Worm (Caenorhabditis elegans) whole organism, L4 larva: ENCODE data around the gene aldo-2.

Experiments
- F37D6.2 ChIP-seq: sonication (generic microtip); optimal IDR thresholded peaks from 2 replicates; lab custom pipeline; 2016; ENCODE audit warnings: mild to moderate bottlenecking, missing genetic modification characterization, missing compliant biosample characterization
- F49E8.2 ChIP-seq: sonication (generic microtip); optimal IDR thresholded peaks from 2 replicates; lab custom pipeline; 2016; ENCODE audit warnings: missing compliant biosample characterization, mild to moderate bottlenecking, missing genetic modification characterization, borderline replicate concordance
- T26A8.4 ChIP-seq: fragments of 200-800 bp; sonication (Bioruptor generic); IDR thresholded peaks from 2 replicates; pipeline ENCODE4 v1.3.6; 2022; ENCODE audit warnings: missing genetic modification characterization, missing compliant biosample characterization
- Y75B8A.6 ChIP-seq: fragments of 200-800 bp; sonication (Bioruptor generic); IDR thresholded peaks from 2 replicates; pipeline ENCODE4 v1.3.6; 2022; ENCODE audit warnings: missing genetic modification reagents, missing genetic modification characterization, missing compliant biosample characterization
- ZK337.2 ChIP-seq: fragments of 200-800 bp; sonication (Bioruptor generic); IDR thresholded peaks from 2 replicates; pipeline ENCODE4 v1.3.6; 2022; ENCODE audit warnings: missing genetic modification reagents, missing genetic modification characterization, missing compliant biosample characterization
- ZK546.5 ChIP-seq, 2 experiments: sonication (generic microtip); optimal IDR thresholded peaks; 2 replicates each; lab custom pipeline; 2017; ENCODE audit warnings: missing biosample characterization in 2 of 2, missing genetic modification characterization in 2 of 2
- aha-1 ChIP-seq: fragments of 150-350 bp; peaks from one replicate; lab custom pipeline; 2014; ENCODE audit warnings: missing biosample characterization, missing genetic modification characterization
- ceh-32 ChIP-seq: sonication (generic microtip); optimal IDR thresholded peaks from 2 replicates; lab custom pipeline; 2016; ENCODE audit warnings: mild to moderate bottlenecking, missing genetic modification characterization, missing compliant biosample characterization; ENCODE audit not compliant: poor library complexity
- daf-16 ChIP-seq, 3 experiments: sonication (generic microtip); optimal IDR thresholded peaks; 2 replicates each; lab custom pipeline; 2016 to 2017; ENCODE audit warnings: missing genetic modification characterization in 3 of 3, missing genetic modification reagents in 3 of 3, mild to moderate bottlenecking in 2 of 3, missing compliant biosample characterization in 2 of 3, missing biosample characterization in 1 of 3, moderate library complexity in 1 of 3
- dmd-6 ChIP-seq: fragments of 200-800 bp; sonication (Bioruptor generic); IDR thresholded peaks from 2 replicates; pipeline ENCODE4 v1.3.6; 2022; ENCODE audit warnings: missing genetic modification reagents, missing genetic modification characterization, missing compliant biosample characterization
- dmd-9 ChIP-seq: fragments of 200-800 bp; sonication (Bioruptor generic); IDR thresholded peaks from 2 replicates; pipeline ENCODE4 v1.3.6; 2022; ENCODE audit warnings: missing genetic modification reagents, missing genetic modification characterization, missing compliant biosample characterization
- dve-1 ChIP-seq: sonication (generic microtip); optimal IDR thresholded peaks from 2 replicates; lab custom pipeline; 2017; ENCODE audit warnings: antibody characterized with exemption, mild to moderate bottlenecking, missing genetic modification characterization, missing compliant biosample characterization; ENCODE audit not compliant: insufficient read depth
- fos-1 ChIP-seq: fragments of 150-350 bp; optimal IDR thresholded peaks from 2 replicates; lab custom pipeline; 2014; ENCODE audit warnings: missing biosample characterization, missing genetic modification characterization
- hlh-11 ChIP-seq: fragments of 200-800 bp; sonication (Bioruptor generic); optimal IDR thresholded peaks from 2 replicates; lab custom pipeline; 2018; ENCODE audit warnings: mild to moderate bottlenecking, missing genetic modification characterization, missing compliant biosample characterization
- hlh-30 ChIP-seq: sonication (generic microtip); optimal IDR thresholded peaks from 2 replicates; lab custom pipeline; 2017; ENCODE audit warnings: antibody characterized with exemption, mild to moderate bottlenecking, missing genetic modification characterization, missing compliant biosample characterization; ENCODE audit not compliant: insufficient read depth
- jun-1 ChIP-seq: fragments of 150-350 bp; optimal IDR thresholded peaks from 2 replicates; lab custom pipeline; 2014; ENCODE audit warnings: missing biosample characterization, missing genetic modification reagents, missing genetic modification characterization
- lin-15B ChIP-seq: fragments of 150-350 bp; sonication (generic microtip); optimal IDR thresholded peaks from 3 replicates; lab custom pipeline; 2014; ENCODE audit warnings: missing biosample characterization, missing genetic modification characterization
- lir-3 ChIP-seq: sonication (generic microtip); optimal IDR thresholded peaks from 2 replicates; lab custom pipeline; 2016; ENCODE audit warnings: mild to moderate bottlenecking, missing genetic modification characterization, missing compliant biosample characterization
- lsy-2 ChIP-seq, 2 experiments: fragments of 150-350 bp in 1 of 2; sonication (generic microtip) in 1 of 2; optimal IDR thresholded peaks; 2 replicates each; lab custom pipeline; 2014 to 2017; ENCODE audit warnings: missing biosample characterization in 2 of 2, missing genetic modification characterization in 2 of 2
- mes-2 ChIP-seq: sonication (generic microtip); optimal IDR thresholded peaks from 2 replicates; lab custom pipeline; 2016; ENCODE audit warnings: missing genotype, mild to moderate bottlenecking, missing genetic modification characterization, missing compliant biosample characterization; ENCODE audit not compliant: poor library complexity, severe bottlenecking
- mxl-2 ChIP-seq: fragments of 200-800 bp; sonication (Bioruptor generic); conservative IDR thresholded peaks from 2 replicates; pipeline ENCODE4 v1.3.6; 2022; ENCODE audit warnings: missing genetic modification reagents, missing genetic modification characterization, missing compliant biosample characterization
- nhr-10 ChIP-seq: fragments of 150-350 bp; optimal IDR thresholded peaks from 2 replicates; lab custom pipeline; 2014; ENCODE audit warnings: missing biosample characterization, missing genetic modification characterization
- nhr-28 ChIP-seq: fragments of 150-350 bp; optimal IDR thresholded peaks from 2 replicates; lab custom pipeline; 2014; ENCODE audit warnings: missing biosample characterization, missing genetic modification characterization
- nhr-6 ChIP-seq: fragments of 150-350 bp; optimal IDR thresholded peaks from 2 replicates; lab custom pipeline; 2014; ENCODE audit warnings: missing biosample characterization, missing genetic modification characterization
- nhr-76 ChIP-seq: fragments of 150-350 bp; optimal IDR thresholded peaks from 2 replicates; lab custom pipeline; 2014; ENCODE audit warnings: missing biosample characterization, missing genetic modification characterization
- pqm-1 ChIP-seq: sonication (generic microtip); optimal IDR thresholded peaks from 2 replicates; lab custom pipeline; 2017; ENCODE audit warnings: missing biosample characterization, missing genetic modification characterization
- sdz-12 ChIP-seq: fragments of 200-800 bp; sonication (Bioruptor generic); optimal IDR thresholded peaks from 2 replicates; lab custom pipeline; 2018; ENCODE audit warnings: mild to moderate bottlenecking, missing genetic modification characterization, missing compliant biosample characterization
- set-16 ChIP-seq: fragments of 200-800 bp; sonication (Bioruptor generic); IDR thresholded peaks from 2 replicates; pipeline ENCODE4 v1.3.6; 2022; ENCODE audit warnings: missing genetic modification reagents, missing genetic modification characterization, missing compliant biosample characterization
- snpc-1.2 ChIP-seq: fragments of 200-800 bp; sonication (Bioruptor generic); IDR thresholded peaks from 2 replicates; pipeline ENCODE4 v1.3.6; 2022; ENCODE audit warnings: missing genetic modification reagents, missing genetic modification characterization, missing compliant biosample characterization
- spr-3 ChIP-seq: fragments of 200-800 bp; sonication (Bioruptor generic); optimal IDR thresholded peaks from 2 replicates; lab custom pipeline; 2018; ENCODE audit warnings: mild to moderate bottlenecking, missing genetic modification characterization, missing compliant biosample characterization
- tra-1 ChIP-seq: fragments of 200-800 bp; sonication (Bioruptor generic); IDR thresholded peaks from 2 replicates; pipeline ENCODE4 v1.3.6; 2022; ENCODE audit warnings: missing genetic modification reagents, missing genetic modification characterization, missing compliant biosample characterization
- zfp-2 ChIP-seq: sonication (generic microtip); optimal IDR thresholded peaks from 2 replicates; lab custom pipeline; 2016; ENCODE audit warnings: mild to moderate bottlenecking, missing genetic modification characterization, missing compliant biosample characterization
- ztf-7 ChIP-seq: fragments of 150-350 bp; optimal IDR thresholded peaks from 2 replicates; lab custom pipeline; 2014; ENCODE audit warnings: missing biosample characterization, missing genetic modification characterization

aldo-2 gene

DNA sequence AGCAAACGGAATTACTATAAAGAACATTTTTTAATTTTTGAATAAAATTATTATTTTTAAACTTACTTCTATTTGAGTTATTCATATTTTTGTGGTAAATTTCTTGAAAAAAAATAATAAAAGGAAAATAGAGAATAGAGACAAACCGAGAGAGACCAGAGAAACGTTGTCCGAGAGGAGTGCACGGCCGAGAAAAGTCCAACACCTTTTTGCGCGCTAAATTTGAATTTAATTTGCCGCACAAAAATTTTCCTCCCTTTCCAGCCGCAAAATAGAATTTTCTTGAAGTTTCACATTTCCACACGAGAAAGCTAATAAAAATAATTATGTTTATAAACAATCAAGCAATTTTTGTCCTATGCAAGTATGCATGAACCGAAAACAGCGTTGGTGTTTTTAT is 4.7 kb downstream of the aldo-2 start, which contains the start of the genes F01F1.11 and F01F1.3 (continued):
- TF ChIP-seq zfp-2 (no peak), dmd-6 (GFP tag; lab: Robert Waterston, UW) (peak; percentile 71), ZK337.2 (peak; percentile 90), T26A8.4 (GFP tag; lab: Robert Waterston, UW) (peak; percentile 50; the same call in 1 of the 2 replicates), lsy-2 (tag; optimal IDR thresholded peaks at IDR 0.05; lab: Kevin White, UChicago) (peak in 1 of 2 experiments; percentile 89), F49E8.2 (tag; lab: Kevin White, UChicago) (peak; percentile 14), mxl-2 (GFP tag; lab: Robert Waterston, UW) (no peak), nhr-6 (tag; lab: Kevin White, UChicago) (peak; percentile 62), lin-15B (no peak), jun-1 (no peak), snpc-1.2 (GFP tag; lab: Robert Waterston, UW) (no peak), nhr-28 (tag; lab: Kevin White, UChicago) (peak; percentile 41), fos-1 (no peak), F37D6.2 (tag; lab: Kevin White, UChicago) (peak; percentile 30), ceh-32 (tag; lab: Kevin White, UChicago) (no peak)

DNA sequence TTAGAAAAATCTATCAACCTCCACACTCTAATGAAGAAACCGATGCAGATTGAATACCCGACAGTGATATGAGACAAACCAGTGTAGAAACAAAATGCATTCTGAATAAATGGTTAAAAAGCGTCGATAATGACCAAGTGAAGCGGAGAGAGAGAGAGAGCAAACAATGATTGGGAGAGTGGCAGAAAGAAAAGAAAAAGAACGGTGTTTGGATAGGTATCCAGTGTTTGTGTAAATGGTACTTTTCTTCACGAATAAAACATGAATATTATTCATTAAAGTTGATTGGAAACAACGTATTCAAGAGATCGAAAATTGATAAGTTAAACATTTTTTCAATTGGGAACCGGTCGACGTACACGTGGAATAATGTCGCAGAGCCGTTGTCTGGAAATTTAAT is 7.0 kb downstream of the aldo-2 start, which contains the start of gene F01F1.15:
Gene F01F1.15, minus strand, starts transcription at position 101 of the 400 bp plus-strand sequence.
- TF ChIP-seq sdz-12 (GFP tag; lab: Kevin White, UChicago) = no peak
- TF ChIP-seq tra-1 = no peak
- no peak for TF ChIP-seq F49E8.2 (tag; lab: Kevin White, UChicago)
- no peak for TF ChIP-seq lir-3

DNA sequence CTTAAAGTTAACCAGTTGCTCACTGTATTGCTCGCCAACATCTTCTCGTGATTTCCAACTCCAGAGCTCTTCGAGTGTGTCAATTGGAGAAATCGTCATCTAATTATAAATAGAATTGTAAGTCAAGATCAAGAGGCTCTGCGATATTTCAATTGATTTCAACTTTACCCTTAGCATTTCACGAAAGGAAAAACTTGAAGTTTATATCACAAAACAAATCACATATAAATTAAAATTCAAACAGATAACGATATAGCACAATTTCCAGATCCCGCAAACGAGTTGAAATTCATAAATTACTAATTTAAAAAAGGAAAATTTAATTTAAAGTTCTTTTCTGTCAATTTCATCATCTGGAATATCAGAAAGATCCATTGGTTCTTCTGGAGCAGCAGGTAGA is 8.0 kb downstream of the aldo-2 start, which contains the start of gene eng-1:
Gene eng-1, minus strand, starts transcription at position 101 of the 400 bp plus-strand sequence.
- TF ChIP-seq spr-3 (GFP tag; lab: Kevin White, UChicago) (no peak), ceh-32 (tag; lab: Kevin White, UChicago) (no peak), aha-1 (tag; lab: Kevin White, UChicago) (peak; percentile 58)

DNA sequence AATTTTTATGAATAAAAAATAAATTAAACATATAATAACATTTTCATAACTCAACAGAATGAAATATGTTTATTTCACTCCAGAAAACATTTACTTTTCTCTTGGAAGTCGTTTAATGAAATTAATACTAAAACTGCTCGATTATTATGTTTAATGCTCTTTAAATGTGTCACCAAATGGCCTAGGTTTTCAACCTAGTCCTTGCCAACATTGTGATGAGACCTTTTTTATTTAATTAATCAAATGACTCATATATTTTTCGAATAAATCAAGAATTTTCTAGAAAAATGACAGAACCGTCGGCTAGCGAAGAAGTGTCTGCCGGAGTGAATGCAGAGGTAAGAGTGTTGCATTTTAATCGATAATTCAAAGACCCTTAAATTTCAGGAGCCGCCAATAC is 12.2 kb downstream of the aldo-2 start, which contains the start of gene rabn-5:
Gene rabn-5, plus strand, starts transcription at position 284 of the 400 bp plus-strand sequence.
- TF ChIP-seq ZK546.5 (tag; optimal IDR thresholded peaks at IDR 0.05; lab: Kevin White, UChicago) (no peak), ztf-7 (tag; lab: Kevin White, UChicago) (no peak), dmd-9 (GFP tag; lab: Robert Waterston, UW) (no peak), hlh-30 (tag; lab: Kevin White, UChicago) (peak; percentile 40), mes-2 (peak; percentile 64), nhr-10 (tag; lab: Kevin White, UChicago) (no peak), F37D6.2 (tag; lab: Kevin White, UChicago) (no peak), set-16 (no peak), snpc-1.2 (GFP tag; lab: Robert Waterston, UW) (no peak)

DNA sequence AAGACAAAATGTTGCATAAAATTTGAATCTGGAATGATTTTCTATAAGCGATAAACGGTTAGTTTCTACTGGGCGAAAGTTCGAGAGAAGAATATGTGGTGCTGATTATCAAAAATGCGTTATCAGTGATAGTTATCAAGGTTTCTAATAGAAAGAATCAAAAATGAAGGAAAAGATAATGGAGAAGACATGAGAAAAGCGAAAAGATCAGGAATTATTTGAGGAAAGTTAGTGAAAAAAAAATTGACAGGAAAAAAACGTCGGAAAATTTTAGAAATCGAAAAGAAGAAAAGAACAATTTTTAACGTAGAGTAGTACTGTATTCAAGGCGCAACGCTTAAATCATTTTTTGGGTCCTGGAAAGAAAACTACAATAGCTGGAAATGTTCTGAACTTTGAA is 12.7 kb downstream of the aldo-2 start, which contains the start of gene dnpp-1:
Gene dnpp-1, minus strand, starts transcription at position 30 of the 400 bp plus-strand sequence.
- TF ChIP-seq dve-1 (tag; lab: Kevin White, UChicago) (peak; percentile 71), hlh-11 (tag; lab: Kevin White, UChicago) (peak; percentile 39), pqm-1 (tag; lab: Kevin White, UChicago) (peak; percentile 97), dmd-6 (GFP tag; lab: Robert Waterston, UW) (peak; percentile 49; the same call in 1 of the 2 replicates), Y75B8A.6 (GFP tag; lab: Robert Waterston, UW) (no peak), nhr-28 (tag; lab: Kevin White, UChicago) (peak; percentile 41), daf-16 (GFP tag; optimal IDR thresholded peaks at IDR 0.05; lab: Kevin White, UChicago) (no peak), daf-16 (tag; optimal IDR thresholded peaks at IDR 0.05; lab: Kevin White, UChicago) (peak; percentile 48), nhr-76 (no peak)
